Fruit fly (Drosophila melanogaster) whole organism, embryonic: ENCODE data around the gene Mdr65.

Experiments
- ATbp ChIP-seq: fragments of 200-800 bp; sonication (Bioruptor generic); optimal IDR thresholded peaks from 2 replicates; lab custom pipeline; 2017; ENCODE audit warnings: missing biosample characterization, mild to moderate bottlenecking, missing genetic modification characterization, missing genetic modification reagents
- Abd-B ChIP-seq: fragments of 200-800 bp; sonication (Bioruptor generic); optimal IDR thresholded peaks from 2 replicates; lab custom pipeline; 2018; ENCODE audit warnings: missing biosample characterization, mild to moderate bottlenecking, missing genetic modification characterization, moderate library complexity
- Atf6 ChIP-seq: fragments of 200-800 bp; sonication (Bioruptor generic); IDR thresholded peaks from 2 replicates; pipeline ENCODE4 v1.3.6; 2022; ENCODE audit warnings: missing biosample characterization, missing genetic modification characterization
- CG10565 ChIP-seq: fragments of 200-800 bp; sonication (Bioruptor generic); optimal IDR thresholded peaks from 3 replicates; lab custom pipeline; 2016; ENCODE audit warnings: missing biosample characterization, mild to moderate bottlenecking, missing genetic modification characterization
- CG15601 ChIP-seq: fragments of 200-800 bp; sonication (Bioruptor generic); optimal IDR thresholded peaks from 3 replicates; lab custom pipeline; 2019; ENCODE audit warnings: missing biosample characterization, mild to moderate bottlenecking, missing genetic modification characterization, moderate library complexity
- CG16779 ChIP-seq: fragments of 200-800 bp; sonication (Bioruptor generic); IDR thresholded peaks from 2 replicates; pipeline ENCODE4 v1.3.6; 2022; ENCODE audit warnings: missing biosample characterization, missing genetic modification characterization
- CG2199 ChIP-seq: fragments of 200-800 bp; sonication (Bioruptor generic); IDR thresholded peaks from 3 replicates; pipeline ENCODE4 v1.3.6; 2022; ENCODE audit warnings: missing biosample characterization, missing genetic modification characterization
- CG2875 ChIP-seq: fragments of 200-800 bp; sonication (Bioruptor generic); optimal IDR thresholded peaks from 2 replicates; lab custom pipeline; 2017; ENCODE audit warnings: missing biosample characterization, mild to moderate bottlenecking, missing genetic modification characterization, missing genetic modification reagents
- CG31388 ChIP-seq: fragments of 200-800 bp; sonication (Bioruptor generic); optimal IDR thresholded peaks from 2 replicates; lab custom pipeline; 2016; ENCODE audit warnings: missing biosample characterization, missing genetic modification characterization
- CG3995 ChIP-seq: fragments of 200-800 bp; sonication (Bioruptor generic); optimal IDR thresholded peaks from 3 replicates; lab custom pipeline; 2016; ENCODE audit warnings: missing biosample characterization, missing genetic modification characterization
- CG7786 ChIP-seq: fragments of 200-800 bp; sonication (Bioruptor generic); optimal IDR thresholded peaks from 2 replicates; lab custom pipeline; 2016; ENCODE audit warnings: missing biosample characterization, missing genetic modification characterization
- CG8290 ChIP-seq, 3 experiments: fragments of 200-800 bp; sonication (Bioruptor generic); optimal IDR thresholded peaks; 2 replicates each; lab custom pipeline; 2016 to 2019; ENCODE audit warnings: missing biosample characterization in 3 of 3, missing genetic modification characterization in 3 of 3, mild to moderate bottlenecking in 2 of 3, moderate library complexity in 1 of 3
- CG8359 ChIP-seq: fragments of 200-800 bp; sonication (Bioruptor generic); optimal IDR thresholded peaks from 2 replicates; lab custom pipeline; 2017; ENCODE audit warnings: missing biosample characterization, mild to moderate bottlenecking, missing genetic modification characterization, borderline replicate concordance
- CG9797 ChIP-seq: fragments of 200-800 bp; sonication (Bioruptor generic); optimal IDR thresholded peaks from 3 replicates; lab custom pipeline; 2018; ENCODE audit warnings: missing biosample characterization, mild to moderate bottlenecking, missing genetic modification characterization
- Dip3 ChIP-seq: fragments of 200-800 bp; sonication (Bioruptor generic); optimal IDR thresholded peaks from 3 replicates; lab custom pipeline; 2016; ENCODE audit warnings: missing biosample characterization, missing genetic modification characterization
- Dp ChIP-seq: fragments of 200-800 bp; sonication (Bioruptor generic); optimal IDR thresholded peaks from 2 replicates; lab custom pipeline; 2018; ENCODE audit warnings: missing biosample characterization, mild to moderate bottlenecking, missing genetic modification characterization, moderate library complexity
- E2f1 ChIP-seq: fragments of 200-800 bp; sonication (Bioruptor generic); IDR thresholded peaks from 2 replicates; pipeline ENCODE4 v1.3.6; 2022; ENCODE audit warnings: missing biosample characterization, missing genetic modification characterization
- Fer2 ChIP-seq: fragments of 200-800 bp; sonication (Bioruptor generic); optimal IDR thresholded peaks from 2 replicates; lab custom pipeline; 2018; ENCODE audit warnings: missing biosample characterization, mild to moderate bottlenecking, missing genetic modification characterization, moderate library complexity
- HLH4C ChIP-seq: fragments of 200-800 bp; sonication (Bioruptor generic); IDR thresholded peaks from 3 replicates; pipeline ENCODE4 v1.3.6; 2022; ENCODE audit warnings: missing biosample characterization, missing genetic modification characterization; ENCODE audit not compliant: partially characterized antibody
- Hr3 ChIP-seq: fragments of 200-800 bp; sonication (Bioruptor generic); optimal IDR thresholded peaks from 3 replicates; lab custom pipeline; 2016; ENCODE audit warnings: missing biosample characterization, missing genetic modification characterization
- Hr51 ChIP-seq, 2 experiments: fragments of 200-800 bp; sonication (Bioruptor generic); optimal IDR thresholded peaks; 2 replicates in 1 of 2; 3 replicates in 1 of 2; lab custom pipeline; 2016 to 2018; ENCODE audit warnings: missing biosample characterization in 2 of 2, missing genetic modification characterization in 2 of 2, mild to moderate bottlenecking in 1 of 2, moderate library complexity in 1 of 2
- NC2α ChIP-seq: fragments of 200-800 bp; sonication (Bioruptor generic); optimal IDR thresholded peaks from 2 replicates; lab custom pipeline; 2016; ENCODE audit warnings: missing biosample characterization, missing genetic modification characterization
- Scr ChIP-seq: fragments of 200-800 bp; sonication (Bioruptor generic); IDR thresholded peaks from 2 replicates; pipeline ENCODE4 v1.3.6; 2022; ENCODE audit warnings: missing biosample characterization, missing genetic modification characterization; ENCODE audit not compliant: partially characterized antibody
- Sry-β ChIP-seq: fragments of 200-800 bp; sonication (Bioruptor generic); optimal IDR thresholded peaks from 2 replicates; lab custom pipeline; 2018; ENCODE audit warnings: missing biosample characterization, mild to moderate bottlenecking, missing genetic modification characterization, moderate library complexity
- Taf1 ChIP-seq: fragments of 200-800 bp; sonication (Bioruptor generic); IDR thresholded peaks from 2 replicates; pipeline ENCODE4 v1.3.6; 2022; ENCODE audit warnings: missing biosample characterization, missing genetic modification characterization
- abd-A ChIP-seq: fragments of 200-800 bp; sonication (Bioruptor generic); optimal IDR thresholded peaks from 3 replicates; lab custom pipeline; 2019; ENCODE audit warnings: missing biosample characterization, mild to moderate bottlenecking, missing genetic modification characterization, moderate library complexity
- ap ChIP-seq: fragments of 200-800 bp; sonication (Bioruptor generic); IDR thresholded peaks from 2 replicates; pipeline ENCODE4 v1.3.6; 2022; ENCODE audit warnings: missing biosample characterization, missing genetic modification characterization
- btn ChIP-seq: fragments of 200-800 bp; sonication (Bioruptor generic); optimal IDR thresholded peaks from 2 replicates; lab custom pipeline; 2016; ENCODE audit warnings: missing biosample characterization, missing genetic modification characterization
- cas ChIP-seq: fragments of 200-800 bp; sonication (Bioruptor generic); IDR thresholded peaks from 2 replicates; pipeline ENCODE4 v1.3.6; 2022; ENCODE audit warnings: missing biosample characterization, missing genetic modification characterization
- chinmo ChIP-seq: fragments of 200-800 bp; sonication (Bioruptor generic); IDR thresholded peaks from 4 replicates; pipeline ENCODE4 v1.3.6; 2022; ENCODE audit warnings: missing biosample characterization, missing genetic modification characterization; ENCODE audit not compliant: partially characterized antibody
- disco-r ChIP-seq: fragments of 200-800 bp; sonication (Bioruptor generic); optimal IDR thresholded peaks from 2 replicates; lab custom pipeline; 2016; ENCODE audit warnings: missing biosample characterization, missing genetic modification characterization
- dpn ChIP-seq, 2 experiments: fragments of 200-800 bp; sonication (Bioruptor generic); optimal IDR thresholded peaks; 3 replicates each; lab custom pipeline; 2016; ENCODE audit warnings: missing biosample characterization in 2 of 2, missing genetic modification characterization in 2 of 2
- dysf ChIP-seq: fragments of 200-800 bp; sonication (Bioruptor generic); IDR thresholded peaks from 3 replicates; pipeline ENCODE4 v1.3.6; 2022; ENCODE audit warnings: missing biosample characterization, missing genetic modification characterization
- emc ChIP-seq: fragments of 200-800 bp; sonication (Bioruptor generic); optimal IDR thresholded peaks from 2 replicates; lab custom pipeline; 2016; ENCODE audit warnings: missing biosample characterization, missing genetic modification characterization
- en ChIP-seq: fragments of 200-800 bp; sonication (Bioruptor generic); optimal IDR thresholded peaks from 2 replicates; lab custom pipeline; 2016; ENCODE audit warnings: missing biosample characterization, missing genetic modification characterization
- ewg ChIP-seq: fragments of 200-800 bp; sonication (Bioruptor generic); optimal IDR thresholded peaks from 3 replicates; lab custom pipeline; 2017; ENCODE audit warnings: mild to moderate bottlenecking, missing biosample characterization, missing genetic modification reagents, missing genetic modification characterization
- fd64A ChIP-seq: fragments of 200-800 bp; sonication (Bioruptor generic); optimal IDR thresholded peaks from 3 replicates; lab custom pipeline; 2018; ENCODE audit warnings: missing biosample characterization, mild to moderate bottlenecking, missing genetic modification characterization
- gfzf ChIP-seq: fragments of 200-800 bp; sonication (Bioruptor generic); optimal IDR thresholded peaks from 2 replicates; lab custom pipeline; 2016; ENCODE audit warnings: missing biosample characterization, mild to moderate bottlenecking, missing genetic modification characterization, moderate library complexity
- hb ChIP-seq: fragments of 200-800 bp; sonication (Bioruptor generic); IDR thresholded peaks from 3 replicates; pipeline ENCODE4 v1.3.6; 2022; ENCODE audit warnings: missing biosample characterization, missing genetic modification characterization; ENCODE audit not compliant: partially characterized antibody
- her ChIP-seq: fragments of 200-800 bp; sonication (Bioruptor generic); optimal IDR thresholded peaks from 2 replicates; lab custom pipeline; 2016; ENCODE audit warnings: missing biosample characterization, missing genetic modification characterization
- jumu ChIP-seq: fragments of 200-800 bp; sonication (Bioruptor generic); optimal IDR thresholded peaks from 3 replicates; lab custom pipeline; 2016; ENCODE audit warnings: missing biosample characterization, missing genetic modification characterization
- mld ChIP-seq: fragments of 200-800 bp; sonication (Bioruptor generic); IDR thresholded peaks from 3 replicates; pipeline ENCODE4 v1.3.6; 2022; ENCODE audit warnings: missing biosample characterization, missing genetic modification characterization; ENCODE audit not compliant: partially characterized antibody
- shn ChIP-seq: fragments of 200-800 bp; sonication (Bioruptor generic); optimal IDR thresholded peaks from 3 replicates; lab custom pipeline; 2016; ENCODE audit warnings: missing biosample characterization, missing genetic modification characterization
- sisA ChIP-seq: fragments of 200-800 bp; sonication (Bioruptor generic); IDR thresholded peaks from 2 replicates; pipeline ENCODE4 v1.3.6; 2022; ENCODE audit warnings: missing biosample characterization, missing genetic modification characterization
- toy ChIP-seq: fragments of 200-800 bp; sonication (Bioruptor generic); IDR thresholded peaks from 2 replicates; pipeline ENCODE4 v1.3.6; 2022; ENCODE audit warnings: missing biosample characterization, missing genetic modification characterization
- trem ChIP-seq: fragments of 200-800 bp; optimal IDR thresholded peaks from 3 replicates; lab custom pipeline; 2019; ENCODE audit warnings: missing biosample characterization, mild to moderate bottlenecking, missing genetic modification characterization, moderate library complexity
- zen ChIP-seq: fragments of 200-800 bp; sonication (Bioruptor generic); optimal IDR thresholded peaks from 3 replicates; lab custom pipeline; 2018; ENCODE audit warnings: missing biosample characterization, mild to moderate bottlenecking, missing genetic modification characterization, moderate library complexity
- zf30C ChIP-seq: fragments of 200-800 bp; sonication (Bioruptor generic); optimal IDR thresholded peaks from 3 replicates; lab custom pipeline; 2018; ENCODE audit warnings: missing biosample characterization, mild to moderate bottlenecking, missing genetic modification characterization

The Mdr65 gene

DNA sequence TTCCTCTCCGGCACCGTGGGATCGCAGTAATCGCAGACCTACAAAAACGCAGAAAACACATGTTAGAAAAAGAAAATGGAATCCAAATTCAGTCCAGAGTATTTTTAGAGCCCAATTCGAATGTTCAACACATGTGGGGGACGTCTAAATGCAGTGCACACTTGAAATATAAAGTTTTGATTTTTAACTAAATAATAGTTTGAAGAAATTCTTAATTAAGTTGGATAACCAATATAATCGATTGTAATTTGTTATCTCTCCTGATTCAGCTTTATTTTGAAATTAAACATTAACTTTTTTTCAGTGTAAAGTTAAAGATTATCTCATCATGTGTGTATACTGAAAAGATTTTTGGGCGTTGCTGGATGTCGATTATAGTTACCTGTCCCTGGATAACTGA lies 28.3 kb downstream of the Mdr65 start (continued):
- TF ChIP-seq emc (GFP tag; lab: Kevin White, UChicago) (no peak), dysf (GFP tag; lab: Robert Waterston, UW) (peak; percentile 48; the same call in 1 of the 3 replicates), disco-r (GFP tag; lab: Kevin White, UChicago) (no peak), HLH4C (GFP tag; lab: Robert Waterston, UW) (no peak), sisA (GFP tag; lab: Robert Waterston, UW) (peak; percentile 53; the same call in 1 of the 2 replicates), zf30C (GFP tag; lab: Kevin White, UChicago) (peak; percentile 52), shn (GFP tag; lab: Kevin White, UChicago) (no peak), Taf1 (GFP tag; lab: Robert Waterston, UW) (no peak), btn (GFP tag; lab: Kevin White, UChicago) (peak; percentile 2), NC2α (GFP tag; lab: Kevin White, UChicago) (no peak), Abd-B (GFP tag; lab: Kevin White, UChicago) (peak; percentile 42), cas (no peak), abd-A (tag; lab: Kevin White, UChicago) (no peak), her (GFP tag; lab: Kevin White, UChicago) (no peak), CG10565 (GFP tag; lab: Kevin White, UChicago) (no peak), chinmo (GFP tag; lab: Robert Waterston, UW) (no peak), zen (tag; lab: Kevin White, UChicago) (peak; percentile 52), Atf6 (GFP tag; lab: Robert Waterston, UW) (no peak; the same call in 1 of the 2 replicates), ewg (GFP tag; lab: Kevin White, UChicago) (peak; percentile 50), CG7786 (GFP tag; lab: Kevin White, UChicago) (no peak), CG2875 (peak; percentile 50), ap (GFP tag; lab: Robert Waterston, UW) (0 out of 2 replicates have a peak, but pooled peaks have one; percentile 26), ATbp (GFP tag; lab: Kevin White, UChicago) (peak; percentile 50), Sry-β (GFP tag; lab: Kevin White, UChicago) (no peak), Hr3 (peak; percentile 56), Dip3 (GFP tag; lab: Kevin White, UChicago) (no peak), en (GFP tag; lab: Kevin White, UChicago) (no peak), Hr51 (GFP tag; optimal IDR thresholded peaks at IDR 0.05; lab: Kevin White, UChicago) (peak in 1 of 2 experiments; percentile 71), fd64A (GFP tag; lab: Kevin White, UChicago) (no peak), CG3995 (GFP tag; lab: Kevin White, UChicago) (no peak), CG15601 (peak; percentile 84), E2f1 (GFP tag; lab: Robert Waterston, UW) (peak; percentile 73), jumu (GFP tag; lab: Kevin White, UChicago) (no peak), toy (GFP tag; lab: Robert Waterston, UW) (no peak), CG31388 (peak; percentile 10), CG8359 (GFP tag; lab: Kevin White, UChicago) (peak; percentile 37), dpn (GFP tag; optimal IDR thresholded peaks at IDR 0.05; lab: Kevin White, UChicago) (peak; percentile 38 to 54), gfzf (GFP tag; lab: Kevin White, UChicago) (no peak), CG16779 (GFP tag; lab: Robert Waterston, UW) (no peak), CG9797 (GFP tag; lab: Kevin White, UChicago) (no peak), trem (tag; lab: Kevin White, UChicago) (peak; percentile 86), Scr (GFP tag; lab: Robert Waterston, UW) (no peak), CG8290 (GFP tag; optimal IDR thresholded peaks at IDR 0.05; lab: Kevin White, UChicago) (no peak), CG8290 (tag; optimal IDR thresholded peaks at IDR 0.05; lab: Kevin White, UChicago) (no peak), Fer2 (no peak), mld (GFP tag; lab: Robert Waterston, UW) (no peak), CG2199 (GFP tag; lab: Robert Waterston, UW) (no peak), Dp (GFP tag; lab: Kevin White, UChicago) (no peak), hb (GFP tag; lab: Robert Waterston, UW) (no peak)
